Worm (Caenorhabditis elegans) whole organism, L2 larva: ENCODE measurements around the gene sre-1.

Experiments used
- F13H6.1 ChIP-seq: sonication (generic microtip); optimal IDR thresholded peaks from 2 replicates; lab custom pipeline; 2016; ENCODE audit warnings: missing genetic modification characterization, missing compliant biosample characterization
- Y55F3AM.14 ChIP-seq: fragments of 200-800 bp; sonication (Bioruptor generic); optimal IDR thresholded peaks from 2 replicates; lab custom pipeline; 2018; ENCODE audit warnings: mild to moderate bottlenecking, missing genetic modification characterization, missing compliant biosample characterization
- fos-1 ChIP-seq: fragments of 150-350 bp; optimal IDR thresholded peaks from 2 replicates; lab custom pipeline; 2014; ENCODE audit warnings: missing biosample characterization, missing genetic modification characterization
- mab-5 ChIP-seq: fragments of 150-350 bp; optimal IDR thresholded peaks from 2 replicates; lab custom pipeline; 2014; ENCODE audit warnings: missing biosample characterization, missing genetic modification characterization
- nhr-12 ChIP-seq: fragments of 150-350 bp; optimal IDR thresholded peaks from 2 replicates; lab custom pipeline; 2014; ENCODE audit warnings: missing biosample characterization, missing genetic modification characterization
- sma-3 ChIP-seq: sonication (generic microtip); optimal IDR thresholded peaks from 2 replicates; lab custom pipeline; 2016; ENCODE audit warnings: missing genetic modification reagents, missing genetic modification characterization, missing compliant biosample characterization
- zag-1 ChIP-seq: fragments of 150-350 bp; optimal IDR thresholded peaks from 2 replicates; lab custom pipeline; 2014; ENCODE audit warnings: missing biosample characterization, missing genetic modification characterization

DNA sequence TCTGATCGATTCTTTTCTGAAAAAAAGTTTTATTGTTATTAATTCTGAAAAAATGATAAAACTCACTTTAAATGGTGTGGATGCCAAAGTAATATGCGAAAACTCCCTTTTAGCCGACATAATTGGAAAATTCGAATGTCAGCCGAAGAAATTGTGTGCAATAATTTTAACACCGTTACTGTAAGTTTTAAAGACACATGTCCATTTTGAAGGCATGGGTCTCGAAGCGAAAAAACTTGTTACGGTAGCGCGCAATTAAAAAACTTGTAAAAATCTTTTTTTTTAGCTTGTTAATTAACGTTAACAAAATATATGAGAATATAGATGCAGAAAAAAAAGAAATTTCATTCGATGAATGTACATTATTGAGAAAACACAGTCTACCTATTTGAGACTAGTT lies 19.1 kb upstream of the sre-1 start, which contains the start of gene pid-1:
- TF ChIP-seq mab-5 (tag; lab: Kevin White, UChicago) (no peak), fos-1 (tag; lab: Kevin White, UChicago) (no peak), Y55F3AM.14 (GFP tag; lab: Kevin White, UChicago) (no peak), nhr-12 (no peak), sma-3 (no peak), zag-1 (no peak), F13H6.1 (no peak)
